Fruit fly (Drosophila melanogaster) whole organism, embryonic: ENCODE data around the gene Uck.

ENCODE experiments used
- Abd-B ChIP-seq: fragments of 200-800 bp; sonication (Bioruptor generic); optimal IDR thresholded peaks from 2 replicates; lab custom pipeline; 2018; ENCODE audit warnings: missing biosample characterization, mild to moderate bottlenecking, missing genetic modification characterization, moderate library complexity
- CG11247 ChIP-seq: fragments of 200-800 bp; sonication (Bioruptor generic); IDR thresholded peaks from 2 replicates; pipeline ENCODE4 v1.3.6; 2022; ENCODE audit warnings: missing biosample characterization, missing genetic modification characterization
- CG12155 ChIP-seq: fragments of 200-800 bp; sonication (Bioruptor generic); optimal IDR thresholded peaks from 3 replicates; lab custom pipeline; 2016; ENCODE audit warnings: missing biosample characterization, missing genetic modification characterization
- CG13287 ChIP-seq: fragments of 200-800 bp; sonication (Bioruptor generic); IDR thresholded peaks from 2 replicates; pipeline ENCODE4 v1.3.6; 2022; ENCODE audit warnings: missing biosample characterization, missing genetic modification characterization; ENCODE audit not compliant: partially characterized antibody
- CG14014 ChIP-seq: fragments of 200-800 bp; sonication (Bioruptor generic); IDR thresholded peaks from 2 replicates; pipeline ENCODE4 v1.3.6; 2022; ENCODE audit warnings: missing biosample characterization, missing genetic modification characterization
- CG18262 ChIP-seq: fragments of 200-800 bp; optimal IDR thresholded peaks from 3 replicates; lab custom pipeline; 2019; ENCODE audit warnings: missing biosample characterization, mild to moderate bottlenecking, missing genetic modification characterization, moderate library complexity
- CG4424 ChIP-seq: fragments of 200-800 bp; sonication (Bioruptor generic); optimal IDR thresholded peaks from 3 replicates; lab custom pipeline; 2016; ENCODE audit warnings: missing biosample characterization, missing genetic modification characterization
- CG7963 ChIP-seq: fragments of 200-800 bp; sonication (Bioruptor generic); IDR thresholded peaks from 3 replicates; pipeline ENCODE4 v1.3.6; 2022; ENCODE audit warnings: missing biosample characterization, missing genetic modification characterization; ENCODE audit not compliant: partially characterized antibody
- CG8281 ChIP-seq: fragments of 200-800 bp; sonication (Bioruptor generic); optimal IDR thresholded peaks from 2 replicates; lab custom pipeline; 2018; ENCODE audit warnings: missing biosample characterization, mild to moderate bottlenecking, missing genetic modification characterization, moderate library complexity
- CG8765 ChIP-seq: fragments of 200-800 bp; sonication (Bioruptor generic); IDR thresholded peaks from 2 replicates; pipeline ENCODE4 v1.3.6; 2022; ENCODE audit warnings: missing biosample characterization, missing genetic modification characterization
- CG9215 ChIP-seq: fragments of 200-800 bp; sonication (Bioruptor generic); IDR thresholded peaks from 2 replicates; pipeline ENCODE4 v1.3.6; 2022; ENCODE audit warnings: missing biosample characterization, missing genetic modification characterization
- CkIIα-i1 ChIP-seq: fragments of 200-800 bp; sonication (Bioruptor generic); IDR thresholded peaks from 2 replicates; pipeline ENCODE4 v1.3.6; 2022; ENCODE audit warnings: missing biosample characterization, missing genetic modification characterization
- Hand ChIP-seq: fragments of 200-800 bp; sonication (Bioruptor generic); optimal IDR thresholded peaks from 2 replicates; lab custom pipeline; 2017; ENCODE audit warnings: mild to moderate bottlenecking, missing biosample characterization, missing genetic modification reagents, missing genetic modification characterization
- Hey ChIP-seq: fragments of 200-800 bp; sonication (Bioruptor generic); optimal IDR thresholded peaks from 3 replicates; lab custom pipeline; 2018; ENCODE audit warnings: missing biosample characterization, mild to moderate bottlenecking, missing genetic modification characterization
- MTF-1 ChIP-seq: fragments of 200-800 bp; sonication (Bioruptor generic); optimal IDR thresholded peaks from 2 replicates; lab custom pipeline; 2018; ENCODE audit warnings: missing biosample characterization, mild to moderate bottlenecking, missing genetic modification characterization, borderline replicate concordance
- Mad ChIP-seq: fragments of 200-800 bp; sonication (Bioruptor generic); optimal IDR thresholded peaks from 2 replicates; lab custom pipeline; 2016; ENCODE audit warnings: missing biosample characterization, missing genetic modification characterization
- Opbp ChIP-seq: fragments of 200-800 bp; sonication (Bioruptor generic); IDR thresholded peaks from 3 replicates; pipeline ENCODE4 v1.3.6; 2022; ENCODE audit warnings: missing biosample characterization, missing genetic modification characterization; ENCODE audit not compliant: partially characterized antibody
- Stat92E ChIP-seq, 3 experiments: fragments of >200 bp in 2 of 3; fragments of 200-800 bp in 1 of 3; sonication (Bioruptor generic) in 1 of 3; optimal IDR thresholded peaks; 2 replicates each; lab custom pipeline; 2017 to 2019; ENCODE audit warnings: missing biosample characterization in 3 of 3, missing genetic modification characterization in 3 of 3, mild to moderate bottlenecking in 1 of 3, moderate library complexity in 1 of 3
- Xrp1 ChIP-seq: fragments of 200-800 bp; sonication (Bioruptor generic); IDR thresholded peaks from 2 replicates; pipeline ENCODE4 v1.3.6; 2022; ENCODE audit warnings: missing biosample characterization, missing genetic modification characterization
- ac ChIP-seq: fragments of 200-800 bp; sonication (Bioruptor generic); optimal IDR thresholded peaks from 3 replicates; lab custom pipeline; 2017; ENCODE audit warnings: missing biosample characterization, mild to moderate bottlenecking, missing genetic modification characterization
- aop ChIP-seq: fragments of 200-800 bp; sonication (Bioruptor generic); IDR thresholded peaks from 2 replicates; pipeline ENCODE4 v1.3.6; 2022; ENCODE audit warnings: missing biosample characterization, missing genetic modification characterization
- ase ChIP-seq: fragments of 200-800 bp; sonication (Bioruptor generic); IDR thresholded peaks from 3 replicates; pipeline ENCODE4 v1.3.6; 2022; ENCODE audit warnings: missing biosample characterization, missing genetic modification characterization
- btn ChIP-seq: fragments of 200-800 bp; sonication (Bioruptor generic); optimal IDR thresholded peaks from 2 replicates; lab custom pipeline; 2016; ENCODE audit warnings: missing biosample characterization, missing genetic modification characterization
- chif ChIP-seq, 2 experiments: fragments of 200-800 bp; sonication (Bioruptor generic); optimal IDR thresholded peaks; 3 replicates each; lab custom pipeline; 2016; ENCODE audit warnings: missing biosample characterization in 2 of 2, missing genetic modification characterization in 2 of 2
- cwo ChIP-seq: fragments of 200-800 bp; sonication (Bioruptor generic); optimal IDR thresholded peaks from 3 replicates; lab custom pipeline; 2017; ENCODE audit warnings: missing biosample characterization, missing genetic modification characterization, mild to moderate bottlenecking, moderate library complexity, missing genetic modification reagents
- dmrt99B ChIP-seq: fragments of 200-800 bp; sonication (Bioruptor generic); optimal IDR thresholded peaks from 2 replicates; lab custom pipeline; 2018; ENCODE audit warnings: missing biosample characterization, mild to moderate bottlenecking, missing genetic modification characterization, moderate library complexity
- esg ChIP-seq: fragments of 200-800 bp; sonication (Bioruptor generic); conservative IDR thresholded peaks from 2 replicates; pipeline ENCODE4 v1.3.6; 2022; ENCODE audit warnings: missing biosample characterization, missing genetic modification characterization
- exex ChIP-seq: fragments of 200-800 bp; sonication (Bioruptor generic); optimal IDR thresholded peaks from 4 replicates; lab custom pipeline; 2018; ENCODE audit warnings: missing biosample characterization, mild to moderate bottlenecking, missing genetic modification characterization, moderate library complexity
- fd64A ChIP-seq: fragments of 200-800 bp; sonication (Bioruptor generic); optimal IDR thresholded peaks from 3 replicates; lab custom pipeline; 2018; ENCODE audit warnings: missing biosample characterization, mild to moderate bottlenecking, missing genetic modification characterization
- jing ChIP-seq: fragments of 200-800 bp; sonication (Bioruptor generic); optimal IDR thresholded peaks from 2 replicates; lab custom pipeline; 2018; ENCODE audit warnings: missing biosample characterization, mild to moderate bottlenecking, missing genetic modification characterization
- jumu ChIP-seq: fragments of 200-800 bp; sonication (Bioruptor generic); optimal IDR thresholded peaks from 3 replicates; lab custom pipeline; 2016; ENCODE audit warnings: missing biosample characterization, missing genetic modification characterization
- knrl ChIP-seq: fragments of 200-800 bp; sonication (Bioruptor generic); IDR thresholded peaks from 3 replicates; pipeline ENCODE4 v1.3.6; 2022; ENCODE audit warnings: missing biosample characterization, missing genetic modification characterization; ENCODE audit not compliant: partially characterized antibody
- lab ChIP-seq: fragments of 200-800 bp; sonication (Bioruptor generic); optimal IDR thresholded peaks from 3 replicates; lab custom pipeline; 2017; ENCODE audit warnings: missing biosample characterization, missing genetic modification characterization, mild to moderate bottlenecking, moderate library complexity, missing genetic modification reagents
- lbe ChIP-seq: fragments of 200-800 bp; sonication (Bioruptor generic); optimal IDR thresholded peaks from 2 replicates; lab custom pipeline; 2016; ENCODE audit warnings: missing biosample characterization, mild to moderate bottlenecking, missing genetic modification characterization
- luna ChIP-seq: fragments of 200-800 bp; sonication (Bioruptor generic); optimal IDR thresholded peaks from 2 replicates; lab custom pipeline; 2016; ENCODE audit warnings: missing biosample characterization, missing genetic modification characterization
- nerfin-2 ChIP-seq: fragments of 200-800 bp; sonication (Bioruptor generic); IDR thresholded peaks from 2 replicates; pipeline ENCODE4 v1.3.6; 2022; ENCODE audit warnings: missing biosample characterization, missing genetic modification characterization; ENCODE audit not compliant: partially characterized antibody
- pan ChIP-seq, 4 experiments: fragments of >200 bp in 3 of 4; fragments of 200-800 bp in 1 of 4; sonication (Bioruptor generic) in 1 of 4; optimal IDR thresholded peaks in 3 of 4; IDR thresholded peaks in 1 of 4; 2 replicates each; pipeline versions ENCODE4 v1.3.6 to Lab custom; 2017 to 2022; ENCODE audit warnings: missing biosample characterization in 2 of 4, missing genetic modification characterization in 2 of 4, mixed read lengths in 1 of 4
- pfk ChIP-seq: fragments of 200-800 bp; sonication (Bioruptor generic); optimal IDR thresholded peaks from 2 replicates; lab custom pipeline; 2018; ENCODE audit warnings: missing biosample characterization, mild to moderate bottlenecking, missing genetic modification characterization, moderate library complexity
- ranshi ChIP-seq: fragments of 200-800 bp; sonication (Bioruptor generic); IDR thresholded peaks from 2 replicates; pipeline ENCODE4 v1.3.6; 2022; ENCODE audit warnings: missing biosample characterization, missing genetic modification characterization
- sc ChIP-seq, 3 experiments: fragments of >200 bp in 2 of 3; fragments of 200-800 bp in 1 of 3; sonication (Bioruptor generic) in 1 of 3; optimal IDR thresholded peaks; 2 replicates in 2 of 3; 3 replicates in 1 of 3; lab custom pipeline; 2017; ENCODE audit warnings: mild to moderate bottlenecking in 1 of 3, missing biosample characterization in 1 of 3, missing genetic modification characterization in 1 of 3, missing genetic modification reagents in 1 of 3
- sima ChIP-seq: fragments of 200-800 bp; sonication (Bioruptor generic); optimal IDR thresholded peaks from 2 replicates; lab custom pipeline; 2016; ENCODE audit warnings: missing biosample characterization, missing genetic modification characterization
- tap ChIP-seq: fragments of 200-800 bp; optimal IDR thresholded peaks from 3 replicates; lab custom pipeline; 2019; ENCODE audit warnings: missing biosample characterization, mild to moderate bottlenecking, missing genetic modification characterization, moderate library complexity
- trem ChIP-seq: fragments of 200-800 bp; optimal IDR thresholded peaks from 3 replicates; lab custom pipeline; 2019; ENCODE audit warnings: missing biosample characterization, mild to moderate bottlenecking, missing genetic modification characterization, moderate library complexity
- wek ChIP-seq: fragments of 200-800 bp; sonication (Bioruptor generic); optimal IDR thresholded peaks from 3 replicates; lab custom pipeline; 2018; ENCODE audit warnings: missing biosample characterization, mild to moderate bottlenecking, missing genetic modification characterization, moderate library complexity
- yki ChIP-seq: fragments of >200 bp; optimal IDR thresholded peaks from 3 replicates; lab custom pipeline; 2018
- zen2 ChIP-seq: fragments of 200-800 bp; sonication (Bioruptor generic); IDR thresholded peaks from 3 replicates; pipeline ENCODE4 v1.3.6; 2022; ENCODE audit warnings: missing biosample characterization, missing genetic modification characterization; ENCODE audit not compliant: partially characterized antibody

The Uck gene

dm6 chr3R:24295556-24296465, 5.8 kb downstream of the Uck start (continued):
- peak; percentile 75 for TF ChIP-seq Abd-B (GFP tag; lab: Kevin White, UChicago)
- TF ChIP-seq Xrp1 (GFP tag; lab: Robert Waterston, UW) = peak; percentile 86
- TF ChIP-seq Hand (GFP tag; lab: Kevin White, UChicago) = peak; percentile 34
- no peak for TF ChIP-seq CG7963
- no peak for TF ChIP-seq fd64A (GFP tag; lab: Kevin White, UChicago)
- TF ChIP-seq dmrt99B = peak; percentile 81
- TF ChIP-seq CG11247 (GFP tag; lab: Robert Waterston, UW) = peak; percentile 75
- TF ChIP-seq sc (optimal IDR thresholded peaks at IDR 0.05; lab: Kevin White, UChicago) = no peak
- TF ChIP-seq sc (GFP tag; optimal IDR thresholded peaks at IDR 0.05; lab: Kevin White, UChicago) = peak; percentile 22
- peak; percentile 81 for TF ChIP-seq ranshi (GFP tag; lab: Robert Waterston, UW)
- TF ChIP-seq CG8281 = peak; percentile 3
- TF ChIP-seq CG12155 (GFP tag; lab: Kevin White, UChicago) = peak; percentile 81
- peak; percentile 84 for TF ChIP-seq lab
- TF ChIP-seq tap (tag; lab: Kevin White, UChicago) = peak; percentile 73
- peak; percentile 30 to 82 for TF ChIP-seq chif (GFP tag; optimal IDR thresholded peaks at IDR 0.05; lab: Kevin White, UChicago)
- peak; percentile 23 for TF ChIP-seq Hey
- peak; percentile 98 for TF ChIP-seq lbe (GFP tag; lab: Kevin White, UChicago)
- peak; percentile 39 for TF ChIP-seq wek (GFP tag; lab: Kevin White, UChicago)
- TF ChIP-seq Mad (GFP tag; lab: Kevin White, UChicago) = peak; percentile 50
- no peak for TF ChIP-seq exex (tag; lab: Kevin White, UChicago)
- no peak for TF ChIP-seq pan (optimal IDR thresholded peaks at IDR 0.05; lab: Kevin White, UChicago)
- TF ChIP-seq pan (GFP tag; optimal IDR thresholded peaks at IDR 0.05 in 1 of 2, IDR thresholded peaks at IDR 0.05 in 1 of 2) = peak in 1 of 2 experiments; percentile 88
- no peak for TF ChIP-seq luna
- TF ChIP-seq jumu = peak; percentile 64
- no peak for TF ChIP-seq knrl (GFP tag; lab: Robert Waterston, UW)
- TF ChIP-seq zen2 = no peak
- 0 out of 2 replicates have a peak, but pooled peaks have one; percentile 30 for TF ChIP-seq CkIIα-i1 (GFP tag; lab: Robert Waterston, UW)
- TF ChIP-seq Opbp (GFP tag; lab: Robert Waterston, UW) = no peak
- TF ChIP-seq pfk (GFP tag; lab: Kevin White, UChicago) = no peak
- peak; percentile 75 for TF ChIP-seq CG9215 (GFP tag; lab: Robert Waterston, UW)
- TF ChIP-seq ac (GFP tag; lab: Kevin White, UChicago) = peak; percentile 71
- no peak for TF ChIP-seq yki (lab: Kevin White, UChicago)
- TF ChIP-seq cwo (GFP tag; lab: Kevin White, UChicago) = no peak
- TF ChIP-seq CG4424 = peak; percentile 32
- TF ChIP-seq CG8765 (GFP tag; lab: Robert Waterston, UW) = peak; percentile 79
- TF ChIP-seq ase (GFP tag; lab: Robert Waterston, UW) = peak; percentile 68; the same call in 2 of the 3 replicates
- TF ChIP-seq MTF-1 (GFP tag; lab: Kevin White, UChicago) = peak; percentile 72
- peak; percentile 75 for TF ChIP-seq esg (GFP tag; lab: Robert Waterston, UW)
- TF ChIP-seq CG18262 (tag; lab: Kevin White, UChicago) = peak; percentile 81
- TF ChIP-seq CG14014 (GFP tag; lab: Robert Waterston, UW) = peak; percentile 89
- TF ChIP-seq btn (GFP tag; lab: Kevin White, UChicago) = no peak
- 0 out of 2 replicates have a peak, but pooled peaks have one; percentile 46 for TF ChIP-seq aop (GFP tag; lab: Robert Waterston, UW)
- TF ChIP-seq jing (GFP tag; lab: Kevin White, UChicago) = peak; percentile 45
- no peak for TF ChIP-seq CG13287 (GFP tag; lab: Robert Waterston, UW)
- no peak for TF ChIP-seq sima (GFP tag; lab: Kevin White, UChicago)
- peak; percentile 59 for TF ChIP-seq trem (tag; lab: Kevin White, UChicago)
- TF ChIP-seq Stat92E (GFP tag; optimal IDR thresholded peaks at IDR 0.05; lab: Kevin White, UChicago) = no peak
- no peak for TF ChIP-seq nerfin-2 (GFP tag; lab: Robert Waterston, UW)
